Fruit fly (Drosophila melanogaster): ENCODE data around the gene CG34160.

The CG34160 gene

DNA sequence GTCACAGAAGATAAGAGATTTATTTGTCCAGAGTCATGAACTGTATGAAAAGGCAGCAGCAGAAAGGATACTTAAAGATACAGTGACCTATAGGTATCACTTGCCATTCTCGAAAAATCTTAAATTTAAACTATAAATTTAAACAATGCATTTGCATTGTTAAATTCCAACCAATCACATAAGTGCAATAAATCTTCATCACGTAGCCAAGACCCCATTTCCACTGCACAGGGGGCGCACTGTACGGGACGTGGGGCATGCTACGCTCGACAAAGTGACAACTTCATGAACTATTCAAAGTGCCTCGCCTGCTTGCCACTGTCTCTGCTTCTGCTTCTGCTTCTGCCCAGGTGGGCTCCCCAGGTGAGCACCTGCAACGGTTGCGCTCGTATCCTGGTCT, 24.3 kb upstream of the CG34160 start:
- TF ChIP-seq usp (GFP tag; optimal IDR thresholded peaks at IDR 0.05), result no peak
- TF ChIP-seq CG8478 (optimal IDR thresholded peaks at IDR 0.05), result no peak
- TF ChIP-seq Dll (optimal IDR thresholded peaks at IDR 0.05), result no peak
- TF ChIP-seq psq (optimal IDR thresholded peaks at IDR 0.05), result no peak
- TF ChIP-seq EcR (GFP tag; optimal IDR thresholded peaks at IDR 0.05), result no peak
- TF ChIP-seq pan (optimal IDR thresholded peaks at IDR 0.05), result no peak

DNA sequence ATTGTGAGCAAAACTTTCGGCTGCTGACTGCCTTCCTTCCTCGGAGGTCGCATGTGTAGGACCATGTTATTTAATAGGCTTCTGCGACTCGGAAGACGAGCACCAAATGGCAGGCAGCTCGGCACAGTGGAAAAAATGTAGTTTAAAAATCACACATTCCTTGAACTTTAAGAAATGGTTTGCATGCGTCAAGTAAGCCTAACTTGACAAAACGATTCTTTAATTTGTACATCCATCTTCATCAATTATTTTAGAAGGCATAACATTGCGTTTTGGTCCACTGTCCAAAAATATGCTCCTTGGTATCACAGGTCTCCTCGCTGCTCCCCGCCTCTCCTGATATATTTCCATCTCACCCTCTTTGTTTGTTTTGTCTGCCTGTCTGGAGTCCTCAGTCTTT, 13.9 kb upstream of the CG34160 start:
- TF ChIP-seq EcR (GFP tag; optimal IDR thresholded peaks at IDR 0.05) (no peak), usp (GFP tag; optimal IDR thresholded peaks at IDR 0.05) (no peak), psq (optimal IDR thresholded peaks at IDR 0.05) (no peak), Dll (optimal IDR thresholded peaks at IDR 0.05) (no peak), pan (optimal IDR thresholded peaks at IDR 0.05) (no peak), CG8478 (optimal IDR thresholded peaks at IDR 0.05) (no peak)

- TF ChIP-seq usp (GFP tag; optimal IDR thresholded peaks at IDR 0.05) (no peak), Dll (optimal IDR thresholded peaks at IDR 0.05) (no peak), psq (optimal IDR thresholded peaks at IDR 0.05) (no peak), pan (optimal IDR thresholded peaks at IDR 0.05) (no peak), CG8478 (optimal IDR thresholded peaks at IDR 0.05) (no peak), EcR (GFP tag; optimal IDR thresholded peaks at IDR 0.05) (no peak)
These were observed 12.6 kb upstream of the CG34160 start, which contains the start of gene CG6138 for dm6 chr2L:10566955-10567354. TSS of gene CG6138 (plus strand) at chr2L:10567255.

- TF ChIP-seq Dll (optimal IDR thresholded peaks at IDR 0.05) (no peak), EcR (GFP tag; optimal IDR thresholded peaks at IDR 0.05) (no peak), usp (GFP tag; optimal IDR thresholded peaks at IDR 0.05) (no peak), CG8478 (optimal IDR thresholded peaks at IDR 0.05) (no peak), psq (optimal IDR thresholded peaks at IDR 0.05) (no peak), pan (optimal IDR thresholded peaks at IDR 0.05) (no peak)
These were observed 1.9 kb upstream of the CG34160 start, which contains the start of gene w-cup for dm6 chr2L:10577692-10578091. TSS of gene w-cup (minus strand) at chr2L:10577792.

- no peak for TF ChIP-seq pan (optimal IDR thresholded peaks at IDR 0.05)
- TF ChIP-seq psq (optimal IDR thresholded peaks at IDR 0.05), result no peak
- TF ChIP-seq CG8478 (optimal IDR thresholded peaks at IDR 0.05), result no peak
- TF ChIP-seq Dll (optimal IDR thresholded peaks at IDR 0.05), result no peak
- no peak for TF ChIP-seq EcR (GFP tag; optimal IDR thresholded peaks at IDR 0.05)
These were observed 2.0 kb downstream of the CG34160 start, which contains the start of gene CG34161 for dm6 chr2L:10581602-10582001. TSS of gene CG34161 (minus strand) at chr2L:10581702.

dm6 chr2L:10603604-10604003, 24.1 kb downstream of the CG34160 start:
- TF ChIP-seq Dll (optimal IDR thresholded peaks at IDR 0.05), result no peak
- no peak for TF ChIP-seq EcR (GFP tag; optimal IDR thresholded peaks at IDR 0.05)
- no peak for TF ChIP-seq CG8478 (optimal IDR thresholded peaks at IDR 0.05)
- no peak for TF ChIP-seq psq (optimal IDR thresholded peaks at IDR 0.05)
- no peak for TF ChIP-seq pan (optimal IDR thresholded peaks at IDR 0.05)
- TF ChIP-seq usp (GFP tag; optimal IDR thresholded peaks at IDR 0.05), result no peak

DNA sequence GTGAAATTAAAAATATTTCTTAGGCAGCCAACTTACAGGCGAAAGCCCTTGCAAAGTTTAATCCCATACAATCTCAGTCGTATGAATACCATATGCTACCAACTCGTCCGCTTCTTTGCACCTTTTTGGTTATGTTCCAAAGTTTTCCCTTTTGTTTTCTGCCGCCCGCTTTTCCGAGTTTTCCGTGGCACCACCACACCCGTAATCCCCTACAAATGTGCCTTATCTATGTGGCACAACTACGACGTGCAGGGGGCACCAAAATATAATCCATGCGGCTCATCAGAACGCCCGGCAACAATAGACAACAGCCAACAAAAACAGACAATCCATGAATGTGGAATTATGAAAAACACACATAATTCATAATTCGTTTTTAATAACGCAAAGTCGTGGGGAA, 28.1 kb downstream of the CG34160 start:
- TF ChIP-seq Dll (optimal IDR thresholded peaks at IDR 0.05) (no peak), CG8478 (optimal IDR thresholded peaks at IDR 0.05) (no peak), pan (optimal IDR thresholded peaks at IDR 0.05) (no peak), usp (GFP tag; optimal IDR thresholded peaks at IDR 0.05) (no peak), psq (optimal IDR thresholded peaks at IDR 0.05) (no peak), EcR (GFP tag; optimal IDR thresholded peaks at IDR 0.05) (no peak)

DNA sequence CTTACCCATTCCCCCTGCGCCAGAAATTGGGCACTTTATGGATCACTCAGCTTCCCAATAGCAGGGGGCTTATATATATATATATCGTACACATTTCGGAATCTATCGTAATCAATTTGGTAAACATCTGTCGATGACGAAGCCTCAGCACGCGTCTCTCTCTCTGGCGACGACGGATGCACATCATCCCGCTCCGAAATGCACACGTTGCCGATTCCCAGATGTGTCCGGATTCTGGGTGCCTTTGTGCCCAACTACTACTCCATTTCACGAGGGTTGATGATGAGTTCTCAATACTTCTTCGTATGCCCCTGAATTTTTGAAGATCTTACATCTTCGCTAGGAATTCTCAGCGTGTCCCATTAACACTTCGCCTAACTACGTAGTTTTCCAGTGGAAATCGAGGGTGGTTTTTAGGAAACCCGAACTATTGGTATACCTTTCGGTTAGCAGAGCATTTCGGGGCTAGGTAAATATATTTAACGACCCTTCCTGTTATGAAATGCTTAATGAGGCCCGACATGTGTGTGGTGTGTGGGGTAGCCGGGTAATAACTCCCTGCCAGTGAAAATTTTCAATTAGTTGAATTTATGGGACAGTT, 29.2 kb downstream of the CG34160 start:
- TF ChIP-seq EcR (GFP tag; optimal IDR thresholded peaks at IDR 0.05) (no peak), pan (optimal IDR thresholded peaks at IDR 0.05) (no peak), psq (optimal IDR thresholded peaks at IDR 0.05) (no peak), Dll (optimal IDR thresholded peaks at IDR 0.05) (no peak), usp (GFP tag; optimal IDR thresholded peaks at IDR 0.05) (no peak), CG8478 (optimal IDR thresholded peaks at IDR 0.05) (no peak)

DNA sequence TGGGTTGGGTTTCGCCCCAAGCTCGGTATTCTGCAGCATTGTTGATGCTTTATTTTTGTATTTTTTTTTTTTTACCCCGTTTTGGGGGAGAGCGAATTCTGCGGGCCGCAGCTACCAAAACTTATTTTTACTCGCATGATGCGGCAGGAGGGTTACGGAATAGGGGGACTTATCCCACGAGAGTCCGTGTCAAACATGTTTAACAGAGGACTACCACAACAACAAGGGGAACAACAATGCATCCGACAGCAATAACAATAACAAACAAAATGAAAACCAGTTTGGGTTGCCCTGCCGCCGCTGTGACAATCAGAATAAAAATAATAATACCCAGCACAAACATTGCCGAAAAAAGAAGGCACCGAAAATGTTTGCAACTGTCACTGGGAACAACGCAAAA, 33.6 kb downstream of the CG34160 start:
- TF ChIP-seq pan (optimal IDR thresholded peaks at IDR 0.05) (no peak), psq (optimal IDR thresholded peaks at IDR 0.05) (no peak), CG8478 (optimal IDR thresholded peaks at IDR 0.05) (no peak), EcR (GFP tag; optimal IDR thresholded peaks at IDR 0.05) (no peak), usp (GFP tag; optimal IDR thresholded peaks at IDR 0.05) (no peak), Dll (optimal IDR thresholded peaks at IDR 0.05) (no peak)

DNA sequence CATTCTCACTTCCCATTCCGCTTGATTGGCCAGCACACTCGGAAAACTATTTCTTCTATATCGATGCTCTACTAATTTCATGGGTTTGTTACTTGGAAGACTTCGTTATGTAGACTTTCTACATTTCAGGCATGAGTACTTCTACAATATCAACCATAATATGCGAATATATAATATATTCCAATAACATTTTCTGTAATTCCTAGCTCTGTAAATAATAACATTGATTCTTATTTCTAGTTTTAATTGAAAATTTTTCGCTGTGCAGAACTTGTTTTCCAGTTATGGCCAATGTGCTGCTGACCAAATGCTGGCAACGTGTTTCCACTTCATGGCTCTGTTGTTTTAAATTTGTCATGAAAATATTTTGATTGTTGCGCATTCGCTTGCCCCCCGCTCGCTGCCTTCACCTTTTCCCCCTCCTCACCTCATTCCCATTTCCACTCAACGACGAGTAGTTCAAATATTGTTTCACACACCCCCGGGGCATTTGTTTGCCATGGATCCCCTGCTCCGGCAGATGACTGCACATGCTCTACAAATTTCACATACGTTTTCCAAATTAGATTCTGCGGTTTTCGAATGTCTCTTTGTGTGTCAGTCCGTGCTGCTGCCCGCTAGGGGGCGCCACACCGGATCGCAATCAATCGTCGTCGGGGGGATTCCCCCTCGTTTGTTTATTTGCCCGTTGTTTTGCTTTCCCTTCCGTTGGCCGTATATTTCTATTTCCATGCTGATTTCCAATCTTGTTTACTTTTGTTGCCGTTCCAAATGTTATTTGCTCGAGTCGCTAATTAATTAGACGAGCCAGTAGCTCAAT, 35.3 kb downstream of the CG34160 start:
- TF ChIP-seq usp (GFP tag; optimal IDR thresholded peaks at IDR 0.05) (no peak), pan (optimal IDR thresholded peaks at IDR 0.05) (no peak), EcR (GFP tag; optimal IDR thresholded peaks at IDR 0.05) (no peak), CG8478 (optimal IDR thresholded peaks at IDR 0.05) (no peak), Dll (optimal IDR thresholded peaks at IDR 0.05) (no peak), psq (optimal IDR thresholded peaks at IDR 0.05) (no peak)

DNA sequence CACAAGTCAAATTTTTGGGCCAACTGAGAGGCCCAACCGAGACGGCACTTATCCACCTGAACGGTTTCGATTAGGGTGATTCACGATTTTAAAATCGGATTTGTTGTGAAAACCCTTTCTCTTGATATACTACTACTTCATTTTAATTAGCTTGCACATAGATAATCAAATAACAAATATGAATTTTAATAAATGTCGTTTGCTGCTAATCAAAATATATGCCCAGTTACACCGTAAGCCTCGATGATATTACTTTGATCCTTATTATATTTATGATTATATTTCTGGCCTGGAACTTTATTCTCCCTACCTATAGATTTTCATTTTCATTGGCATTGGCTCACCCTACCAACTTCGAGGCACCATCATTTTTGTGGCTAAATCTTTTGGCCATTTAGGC, 36.3 kb downstream of the CG34160 start:
- TF ChIP-seq Dll (optimal IDR thresholded peaks at IDR 0.05), result no peak
- no peak for TF ChIP-seq EcR (GFP tag; optimal IDR thresholded peaks at IDR 0.05)
- TF ChIP-seq psq (optimal IDR thresholded peaks at IDR 0.05), result no peak
- TF ChIP-seq CG8478 (optimal IDR thresholded peaks at IDR 0.05), result no peak
- no peak for TF ChIP-seq pan (optimal IDR thresholded peaks at IDR 0.05)

dm6 chr2L:10616767-10617166, 37.2 kb downstream of the CG34160 start:
- TF ChIP-seq Dll (optimal IDR thresholded peaks at IDR 0.05), result no peak
- TF ChIP-seq EcR (GFP tag; optimal IDR thresholded peaks at IDR 0.05), result no peak
- no peak for TF ChIP-seq pan (optimal IDR thresholded peaks at IDR 0.05)
- TF ChIP-seq usp (GFP tag; optimal IDR thresholded peaks at IDR 0.05), result no peak
- no peak for TF ChIP-seq CG8478 (optimal IDR thresholded peaks at IDR 0.05)
- TF ChIP-seq psq (optimal IDR thresholded peaks at IDR 0.05), result no peak

All from whole organism.